Worm (Caenorhabditis elegans) whole organism, mixed stage, embryonic: ENCODE measurements around the gene C27D8.1.

Experiments
- M03D4.4 ChIP-seq: sonication (generic microtip); optimal IDR thresholded peaks from 2 replicates; lab custom pipeline; 2017; ENCODE audit warnings: mild to moderate bottlenecking, missing genetic modification characterization, missing compliant biosample characterization
- bed-3 ChIP-seq: fragments of 200-800 bp; sonication (Bioruptor generic); optimal IDR thresholded peaks from 3 replicates; lab custom pipeline; 2018; ENCODE audit warnings: mild to moderate bottlenecking, missing genetic modification characterization, moderate library complexity, missing compliant biosample characterization
- blmp-1 ChIP-seq: fragments of 150-350 bp; optimal IDR thresholded peaks from 2 replicates; lab custom pipeline; 2014; ENCODE audit warnings: missing biosample characterization, missing genetic modification characterization
- ceh-43 ChIP-seq: fragments of 200-800 bp; sonication (Bioruptor generic); optimal IDR thresholded peaks from 2 replicates; lab custom pipeline; 2018; ENCODE audit warnings: mild to moderate bottlenecking, missing genetic modification characterization, moderate library complexity, missing compliant biosample characterization
- ceh-83 ChIP-seq: fragments of 200-800 bp; sonication (Bioruptor generic); optimal IDR thresholded peaks from 2 replicates; lab custom pipeline; 2018; ENCODE audit warnings: mild to moderate bottlenecking, missing genetic modification characterization, missing compliant biosample characterization
- ces-1 ChIP-seq: fragments of 150-350 bp; optimal IDR thresholded peaks from 2 replicates; lab custom pipeline; 2014; ENCODE audit warnings: missing biosample characterization, missing genetic modification reagents, missing genetic modification characterization
- cnd-1 ChIP-seq: fragments of 200-800 bp; sonication (Bioruptor generic); optimal IDR thresholded peaks from 2 replicates; lab custom pipeline; 2018; ENCODE audit warnings: mild to moderate bottlenecking, missing genetic modification characterization, missing compliant biosample characterization
- drap-1 ChIP-seq: fragments of 200-800 bp; sonication (Bioruptor generic); optimal IDR thresholded peaks from 3 replicates; lab custom pipeline; 2018; ENCODE audit warnings: mild to moderate bottlenecking, missing genetic modification characterization, missing compliant biosample characterization
- elt-1 ChIP-seq: sonication (generic microtip); optimal IDR thresholded peaks from 2 replicates; lab custom pipeline; 2017; ENCODE audit warnings: missing genetic modification characterization, mild to moderate bottlenecking, missing compliant biosample characterization, antibody characterized with exemption, moderate library complexity, borderline replicate concordance; ENCODE audit not compliant: insufficient read depth
- elt-3 ChIP-seq: fragments of 150-350 bp; optimal IDR thresholded peaks from 2 replicates; lab custom pipeline; 2014; ENCODE audit warnings: missing biosample characterization, missing genetic modification characterization
- flh-1 ChIP-seq: fragments of 200-800 bp; sonication (Bioruptor generic); optimal IDR thresholded peaks from 2 replicates; lab custom pipeline; 2018; ENCODE audit warnings: mild to moderate bottlenecking, missing genetic modification characterization, moderate library complexity, missing compliant biosample characterization
- ham-2 ChIP-seq: fragments of 200-800 bp; sonication (Bioruptor generic); optimal IDR thresholded peaks from 2 replicates; lab custom pipeline; 2018; ENCODE audit warnings: mild to moderate bottlenecking, missing genetic modification characterization, missing compliant biosample characterization
- hlh-1 ChIP-seq: fragments of 150-350 bp; optimal IDR thresholded peaks from 2 replicates; lab custom pipeline; 2014; ENCODE audit warnings: missing biosample characterization, missing genetic modification reagents, missing genetic modification characterization
- lin-13 ChIP-seq: fragments of 150-350 bp; optimal IDR thresholded peaks from 2 replicates; lab custom pipeline; 2014; ENCODE audit warnings: missing biosample characterization, missing genetic modification characterization
- lsy-2 ChIP-seq: fragments of 150-350 bp; optimal IDR thresholded peaks from 2 replicates; lab custom pipeline; 2014; ENCODE audit warnings: missing biosample characterization, missing genetic modification characterization
- mab-5 ChIP-seq: fragments of 150-350 bp; optimal IDR thresholded peaks from 2 replicates; lab custom pipeline; 2014; ENCODE audit warnings: missing biosample characterization, missing genetic modification characterization
- mep-1 ChIP-seq: fragments of 150-350 bp; optimal IDR thresholded peaks from 2 replicates; lab custom pipeline; 2017; ENCODE audit warnings: missing biosample characterization, missing genetic modification reagents, missing genetic modification characterization, inconsistent platforms
- mls-2 ChIP-seq: sonication (generic microtip); optimal IDR thresholded peaks from 2 replicates; lab custom pipeline; 2016; ENCODE audit warnings: mild to moderate bottlenecking, missing genetic modification characterization, moderate library complexity, missing compliant biosample characterization
- nhr-2 ChIP-seq: fragments of 150-350 bp; optimal IDR thresholded peaks from 2 replicates; lab custom pipeline; 2014; ENCODE audit warnings: missing biosample characterization, missing genetic modification characterization
- nhr-28 ChIP-seq: fragments of 150-350 bp; optimal IDR thresholded peaks from 2 replicates; lab custom pipeline; 2014; ENCODE audit warnings: missing biosample characterization, missing genetic modification characterization
- nhr-76 ChIP-seq: sonication (generic microtip); optimal IDR thresholded peaks from 2 replicates; lab custom pipeline; 2017; ENCODE audit warnings: missing biosample characterization, missing genetic modification characterization
- pha-4 ChIP-seq: fragments of 150-350 bp; optimal IDR thresholded peaks from 2 replicates; lab custom pipeline; 2018; ENCODE audit warnings: missing biosample characterization, missing genetic modification reagents, missing genetic modification characterization
- sem-2 ChIP-seq: fragments of 200-800 bp; sonication (Bioruptor generic); optimal IDR thresholded peaks from 2 replicates; lab custom pipeline; 2018; ENCODE audit warnings: mild to moderate bottlenecking, missing genetic modification characterization, missing compliant biosample characterization
- snpc-4 ChIP-seq: fragments of 150-350 bp; optimal IDR thresholded peaks from 2 replicates; lab custom pipeline; 2014; ENCODE audit warnings: missing biosample characterization, missing genetic modification characterization
- sptf-1 ChIP-seq: sonication (generic microtip); optimal IDR thresholded peaks from 2 replicates; lab custom pipeline; 2017; ENCODE audit warnings: mild to moderate bottlenecking, missing genetic modification characterization, moderate library complexity, missing compliant biosample characterization
- unc-120 ChIP-seq: sonication (generic microtip); optimal IDR thresholded peaks from 2 replicates; lab custom pipeline; 2017; ENCODE audit warnings: missing genetic modification characterization, missing compliant biosample characterization; ENCODE audit not compliant: poor library complexity, severe bottlenecking
- unc-39 ChIP-seq: fragments of 150-350 bp; optimal IDR thresholded peaks from 2 replicates; lab custom pipeline; 2014; ENCODE audit warnings: missing biosample characterization, missing genetic modification characterization
- unc-62 ChIP-seq: fragments of 150-350 bp; optimal IDR thresholded peaks from 2 replicates; lab custom pipeline; 2014; ENCODE audit warnings: missing biosample characterization, missing genetic modification reagents, missing genetic modification characterization
- zip-8 ChIP-seq: fragments of 150-350 bp; optimal IDR thresholded peaks from 2 replicates; lab custom pipeline; 2014; ENCODE audit warnings: missing biosample characterization, missing genetic modification characterization
- ztf-11 ChIP-seq: fragments of 150-350 bp; optimal IDR thresholded peaks from 2 replicates; lab custom pipeline; 2014; ENCODE audit warnings: missing biosample characterization, missing genetic modification characterization

C27D8.1 gene

DNA sequence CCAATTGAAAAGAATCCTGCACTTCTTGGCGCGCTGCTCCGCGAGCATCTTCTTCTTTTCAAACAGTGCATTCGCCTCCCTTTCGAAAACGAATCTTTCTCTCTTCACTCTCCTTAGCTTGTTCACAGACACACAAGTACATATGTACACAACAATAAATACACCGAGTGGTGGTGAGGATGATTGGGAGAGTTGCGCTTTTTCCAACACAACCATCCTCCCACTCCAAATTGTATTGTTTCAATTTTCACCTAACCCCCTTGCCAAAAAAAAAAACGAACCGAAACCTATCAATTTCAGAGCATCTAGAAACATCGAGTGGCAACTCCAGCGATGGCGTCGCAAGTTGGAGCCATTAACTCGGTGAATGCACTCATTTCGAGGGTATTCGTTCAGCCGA is 28.7 kb downstream of the C27D8.1 start, which contains the start of gene inx-6:
inx-6 (plus strand) TSS at position 301 of the 400 bp plus-strand sequence.
- TF ChIP-seq ceh-83 (GFP tag; lab: Kevin White, UChicago) = no peak
- no peak for TF ChIP-seq nhr-28
- no peak for TF ChIP-seq lsy-2 (tag; lab: Kevin White, UChicago)
- TF ChIP-seq flh-1 (GFP tag; lab: Kevin White, UChicago) = no peak
- no peak for TF ChIP-seq ceh-43 (GFP tag; lab: Kevin White, UChicago)
- TF ChIP-seq blmp-1 (tag; lab: Kevin White, UChicago) = no peak
- no peak for TF ChIP-seq cnd-1 (tag; lab: Kevin White, UChicago)
- TF ChIP-seq lin-13 (tag; lab: Kevin White, UChicago) = no peak
- TF ChIP-seq bed-3 (GFP tag; lab: Kevin White, UChicago) = no peak
- TF ChIP-seq nhr-2 (tag; lab: Kevin White, UChicago) = no peak
- TF ChIP-seq, all 35 proteins: peak for 0

DNA sequence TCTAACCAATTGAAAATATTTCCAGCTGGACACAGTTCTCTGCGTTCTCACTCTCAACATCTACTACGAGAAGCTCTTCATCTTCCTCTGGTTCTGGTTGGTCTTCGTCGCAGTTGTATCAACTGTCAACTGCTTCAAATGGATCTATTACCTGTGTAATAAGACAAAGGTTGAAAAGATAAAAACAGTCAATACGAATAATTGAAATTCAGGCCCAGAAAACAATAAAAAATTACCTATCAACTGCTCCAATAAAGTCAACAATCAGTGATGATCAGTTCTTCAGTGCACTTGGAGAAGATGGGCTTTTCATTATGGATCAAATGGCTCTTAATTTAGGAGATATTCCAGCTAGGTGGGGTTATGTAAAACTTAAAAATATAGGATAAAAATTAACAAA is 31.1 kb downstream of the C27D8.1 start:
- no peak for TF ChIP-seq unc-120
- TF ChIP-seq, all 35 proteins: peak for 0

DNA sequence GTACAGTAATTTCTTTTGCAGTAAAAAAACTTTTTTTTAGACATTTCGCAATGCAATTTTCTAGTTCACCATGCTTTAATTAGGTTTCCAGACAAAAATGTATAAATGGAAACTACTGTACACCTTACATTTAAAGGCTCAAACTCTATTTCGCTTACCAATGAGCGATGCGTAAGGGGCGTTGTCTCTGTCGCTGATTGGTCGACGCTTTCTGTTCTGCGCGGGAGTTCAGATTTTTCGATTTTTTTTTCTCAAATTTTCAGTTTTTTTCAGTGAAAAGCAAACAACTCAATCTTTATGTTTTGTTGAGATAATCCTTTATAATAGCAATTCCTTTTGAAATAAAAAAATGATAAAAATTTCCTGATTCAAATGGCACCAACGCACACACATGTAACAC is 36.5 kb downstream of the C27D8.1 start:
- TF ChIP-seq ham-2 (GFP tag; lab: Kevin White, UChicago) = no peak
- TF ChIP-seq elt-1 = no peak
- no peak for TF ChIP-seq mab-5 (tag; lab: Kevin White, UChicago)
- TF ChIP-seq unc-120 = no peak
- no peak for TF ChIP-seq sem-2 (GFP tag; lab: Kevin White, UChicago)
- TF ChIP-seq cnd-1 (tag; lab: Kevin White, UChicago) = no peak
- no peak for TF ChIP-seq sptf-1 (tag; lab: Kevin White, UChicago)
- no peak for TF ChIP-seq pha-4 (tag; lab: Kevin White, UChicago)
- TF ChIP-seq snpc-4 (tag; lab: Kevin White, UChicago) = no peak
- TF ChIP-seq zip-8 (tag; lab: Kevin White, UChicago) = no peak
- no peak for TF ChIP-seq elt-3 (tag; lab: Kevin White, UChicago)

DNA sequence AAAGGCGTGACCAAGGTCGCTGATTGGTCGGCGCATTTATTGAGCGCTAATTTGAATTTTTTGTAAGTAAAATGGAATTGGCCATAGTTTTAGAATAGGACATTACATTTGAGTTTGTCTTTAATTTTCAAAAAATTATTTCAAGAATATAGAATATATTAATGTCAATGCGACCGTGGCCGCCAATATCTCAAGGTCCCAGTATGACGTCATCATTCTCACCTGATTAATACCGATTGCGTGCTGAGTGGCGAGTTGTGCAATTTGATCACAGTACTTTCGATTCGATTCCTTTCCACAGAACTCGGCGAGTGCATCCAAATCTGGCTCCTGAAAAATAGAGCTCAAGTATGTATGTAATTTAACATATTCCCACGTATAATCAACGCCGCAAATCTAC is 38.0 kb downstream of the C27D8.1 start:
- TF ChIP-seq nhr-76 (tag; lab: Kevin White, UChicago) (no peak), zip-8 (tag; lab: Kevin White, UChicago) (peak; percentile 93), pha-4 (tag; lab: Kevin White, UChicago) (no peak)

DNA sequence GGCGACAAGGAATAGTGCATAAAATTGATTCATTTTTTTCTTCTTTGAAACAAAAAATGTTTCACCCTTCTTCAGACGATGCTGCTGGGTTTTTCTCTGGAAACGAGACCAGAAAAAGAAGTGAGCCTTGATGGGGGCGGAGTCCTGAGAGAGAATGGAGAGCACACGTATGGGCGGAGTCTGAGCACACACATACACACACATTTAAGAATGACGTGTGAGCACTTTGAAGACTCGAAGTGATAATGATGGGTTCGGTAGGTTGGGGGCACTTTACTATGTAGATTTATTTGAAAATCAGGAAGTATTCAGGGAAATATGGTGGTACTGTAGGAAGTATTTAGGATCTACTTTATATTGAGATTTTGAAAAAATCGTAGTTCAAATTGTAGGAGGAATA is 39.8 kb downstream of the C27D8.1 start, which contains the start of gene flp-9:
flp-9 (minus strand) TSS at position 101 of the 400 bp plus-strand sequence.
- TF ChIP-seq pha-4 (tag; lab: Kevin White, UChicago) (no peak), elt-1 (no peak), snpc-4 (tag; lab: Kevin White, UChicago) (no peak), unc-39 (tag; lab: Kevin White, UChicago) (no peak), hlh-1 (no peak), nhr-76 (tag; lab: Kevin White, UChicago) (no peak), ztf-11 (tag; lab: Kevin White, UChicago) (no peak), lin-13 (tag; lab: Kevin White, UChicago) (no peak), mep-1 (tag; lab: Kevin White, UChicago) (no peak), mab-5 (tag; lab: Kevin White, UChicago) (no peak), mls-2 (no peak), sem-2 (GFP tag; lab: Kevin White, UChicago) (no peak), elt-3 (tag; lab: Kevin White, UChicago) (no peak), sptf-1 (tag; lab: Kevin White, UChicago) (no peak)

DNA sequence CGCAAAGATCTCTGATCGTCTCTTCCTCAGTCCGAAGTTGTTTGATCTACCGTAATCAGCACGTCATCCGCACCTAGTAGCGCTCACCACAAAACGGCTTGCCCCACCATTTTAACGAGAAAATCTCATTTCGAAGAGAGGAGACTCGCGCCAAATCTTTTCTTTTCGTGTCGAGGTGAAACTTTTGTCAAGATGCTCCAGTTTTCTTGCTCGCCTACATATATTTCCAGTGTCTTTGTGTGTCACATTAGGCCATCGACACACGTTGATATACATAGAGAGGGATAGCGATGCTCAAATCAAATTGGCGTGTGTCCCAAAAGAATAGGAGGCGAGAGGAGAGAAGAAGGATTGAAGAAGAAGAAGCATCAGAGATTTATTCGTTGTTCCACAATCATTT is 45.2 kb downstream of the C27D8.1 start:
- TF ChIP-seq mep-1 (tag; lab: Kevin White, UChicago) (no peak), ces-1 (GFP tag; lab: Kevin White, UChicago) (peak; percentile 83), nhr-28 (no peak), cnd-1 (tag; lab: Kevin White, UChicago) (no peak)

DNA sequence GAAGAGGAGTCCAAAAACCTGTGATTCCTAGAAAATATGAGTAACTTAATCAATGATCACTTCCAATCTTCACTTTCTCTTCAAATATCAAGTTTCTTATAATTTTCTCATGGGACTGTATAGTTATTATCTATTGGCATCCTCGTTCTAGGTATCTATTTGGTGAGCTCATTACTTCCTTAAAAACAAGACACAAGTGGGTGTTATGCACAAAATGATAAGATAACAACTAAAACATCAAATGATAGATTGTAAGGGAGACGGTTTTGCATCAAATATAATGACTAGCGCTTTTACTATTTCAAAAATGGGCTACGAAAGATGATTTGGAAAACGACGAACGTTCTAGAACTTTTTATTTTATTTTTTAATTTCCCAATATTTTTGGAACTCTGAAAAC is 47.4 kb downstream of the C27D8.1 start, which contains the start of gene ZK897.10:
ZK897.10 (plus strand) TSS at position 285 of the 400 bp plus-strand sequence.
- no peak for TF ChIP-seq lsy-2 (tag; lab: Kevin White, UChicago)
- TF ChIP-seq unc-39 (tag; lab: Kevin White, UChicago) = no peak
- TF ChIP-seq blmp-1 (tag; lab: Kevin White, UChicago) = no peak
- no peak for TF ChIP-seq ces-1 (GFP tag; lab: Kevin White, UChicago)
- TF ChIP-seq zip-8 (tag; lab: Kevin White, UChicago) = no peak
- TF ChIP-seq ceh-83 (GFP tag; lab: Kevin White, UChicago) = no peak
- no peak for TF ChIP-seq ham-2 (GFP tag; lab: Kevin White, UChicago)
- no peak for TF ChIP-seq unc-62 (GFP tag; lab: Kevin White, UChicago)
- no peak for TF ChIP-seq snpc-4 (tag; lab: Kevin White, UChicago)
- TF ChIP-seq cnd-1 (tag; lab: Kevin White, UChicago) = no peak
- TF ChIP-seq M03D4.4 (tag; lab: Kevin White, UChicago) = no peak
- no peak for TF ChIP-seq sem-2 (GFP tag; lab: Kevin White, UChicago)
- TF ChIP-seq hlh-1 = no peak
- no peak for TF ChIP-seq drap-1 (GFP tag; lab: Kevin White, UChicago)
- no peak for TF ChIP-seq sptf-1 (tag; lab: Kevin White, UChicago)
- no peak for TF ChIP-seq unc-120
- TF ChIP-seq nhr-76 (tag; lab: Kevin White, UChicago) = no peak
- TF ChIP-seq bed-3 (GFP tag; lab: Kevin White, UChicago) = no peak
- TF ChIP-seq nhr-2 (tag; lab: Kevin White, UChicago) = no peak
